Fruit fly (Drosophila melanogaster): Measurements from ENCODE around the gene CG31810.

The CG31810 gene

dm6 chr2L:16819714-16820113 is 32.5 kb downstream of the CG31810 start (continued):
- TF ChIP-seq h (optimal IDR thresholded peaks at IDR 0.05), result no peak
- no peak for TF ChIP-seq Dad (GFP tag; optimal IDR thresholded peaks at IDR 0.05)
- no peak for TF ChIP-seq Hmx (GFP tag; optimal IDR thresholded peaks at IDR 0.05)
- peak; percentile 71 for TF ChIP-seq CG34376 (GFP tag; optimal IDR thresholded peaks at IDR 0.05)
- no peak for TF ChIP-seq CG8359 (GFP tag; optimal IDR thresholded peaks at IDR 0.05; ENCODE audit: borderline replicate concordance)
- no peak for TF ChIP-seq zfh1 (GFP tag; IDR thresholded peaks at IDR 0.05)
- TF ChIP-seq Pdp1 (GFP tag; optimal IDR thresholded peaks at IDR 0.05), result peak in 1 of 2 experiments; percentile 19
- peak; percentile 32 for TF ChIP-seq CG12299 (tag; optimal IDR thresholded peaks at IDR 0.05)
- TF ChIP-seq Trl (optimal IDR thresholded peaks at IDR 0.05), result no peak
- TF ChIP-seq Trl (GFP tag; optimal IDR thresholded peaks at IDR 0.05), result no peak
- no peak for TF ChIP-seq CG4707 (GFP tag; optimal IDR thresholded peaks at IDR 0.05)
- TF ChIP-seq CG11247 (GFP tag; IDR thresholded peaks at IDR 0.05), result no peak
- TF ChIP-seq BtbVII (GFP tag; optimal IDR thresholded peaks at IDR 0.05), result peak; percentile 57
- no peak for TF ChIP-seq tgo (GFP tag; IDR thresholded peaks at IDR 0.05)
- no peak for TF ChIP-seq CG4328 (GFP tag; optimal IDR thresholded peaks at IDR 0.05)
- TF ChIP-seq CG34422 (GFP tag; IDR thresholded peaks at IDR 0.05), result no peak
- peak; percentile 25 for TF ChIP-seq gem (tag; optimal IDR thresholded peaks at IDR 0.05)
- no peak for TF ChIP-seq CG3847 (GFP tag; IDR thresholded peaks at IDR 0.05)
- no peak for TF ChIP-seq Hr51 (GFP tag; optimal IDR thresholded peaks at IDR 0.05)
- no peak for TF ChIP-seq HLH54F (GFP tag; optimal IDR thresholded peaks at IDR 0.05)
- peak; percentile 28 for TF ChIP-seq CG10147 (GFP tag; optimal IDR thresholded peaks at IDR 0.05)
- TF ChIP-seq ap (GFP tag; IDR thresholded peaks at IDR 0.05), result no peak
- TF ChIP-seq Mrtf (GFP tag; IDR thresholded peaks at IDR 0.05), result no peak
- no peak for TF ChIP-seq zen2 (GFP tag; IDR thresholded peaks at IDR 0.05; ENCODE audit: partially characterized antibody)
- no peak for TF ChIP-seq cas (GFP tag; IDR thresholded peaks at IDR 0.05)
- peak; percentile 86 for TF ChIP-seq CG13894 (tag; optimal IDR thresholded peaks at IDR 0.05)
- TF ChIP-seq CG13775 (GFP tag; optimal IDR thresholded peaks at IDR 0.05), result no peak
- TF ChIP-seq eyg (GFP tag; optimal IDR thresholded peaks at IDR 0.05), result no peak
- no peak for TF ChIP-seq CG7963 (GFP tag; IDR thresholded peaks at IDR 0.05; ENCODE audit: partially characterized antibody)
- TF ChIP-seq CG42726 (GFP tag; IDR thresholded peaks at IDR 0.05; ENCODE audit: partially characterized antibody), result no peak
- no peak for TF ChIP-seq gce (GFP tag; IDR thresholded peaks at IDR 0.05)
- peak; percentile 83 for TF ChIP-seq sug (tag; optimal IDR thresholded peaks at IDR 0.05)
- TF ChIP-seq cg (GFP tag; optimal IDR thresholded peaks at IDR 0.05), result no peak
- no peak for TF ChIP-seq ab (GFP tag; optimal IDR thresholded peaks at IDR 0.05)
- no peak for TF ChIP-seq chinmo (GFP tag; IDR thresholded peaks at IDR 0.05; ENCODE audit: partially characterized antibody)
- no peak for TF ChIP-seq lilli (GFP tag; optimal IDR thresholded peaks at IDR 0.05)
- TF ChIP-seq stwl (tag; optimal IDR thresholded peaks at IDR 0.05), result no peak
- TF ChIP-seq otp (GFP tag; IDR thresholded peaks at IDR 0.05), result no peak
- TF ChIP-seq emc (GFP tag; optimal IDR thresholded peaks at IDR 0.05), result no peak
- TF ChIP-seq E2f1 (GFP tag; IDR thresholded peaks at IDR 0.05), result no peak
- no peak for TF ChIP-seq ssp (GFP tag; IDR thresholded peaks at IDR 0.05)
- no peak for TF ChIP-seq zfh2 (GFP tag; optimal IDR thresholded peaks at IDR 0.05)
- no peak for TF ChIP-seq Dref (GFP tag; IDR thresholded peaks at IDR 0.05)
- no peak for TF ChIP-seq CG18262 (tag; optimal IDR thresholded peaks at IDR 0.05)
- TF ChIP-seq ken (GFP tag; IDR thresholded peaks at IDR 0.05), result no peak
- no peak for TF ChIP-seq luna (GFP tag; optimal IDR thresholded peaks at IDR 0.05)
- TF ChIP-seq inv (GFP tag; IDR thresholded peaks at IDR 0.05; ENCODE audit: partially characterized antibody), result no peak
- TF ChIP-seq Nf-YC (tag; optimal IDR thresholded peaks at IDR 0.05), result peak; percentile 60
- no peak for TF ChIP-seq CG12236 (GFP tag; optimal IDR thresholded peaks at IDR 0.05)
- no peak for TF ChIP-seq CG1792 (GFP tag; optimal IDR thresholded peaks at IDR 0.05)
- no peak for TF ChIP-seq ro (GFP tag; IDR thresholded peaks at IDR 0.05)
- no peak for TF ChIP-seq nerfin-2 (GFP tag; IDR thresholded peaks at IDR 0.05; ENCODE audit: partially characterized antibody)
